Worm (Caenorhabditis elegans): ENCODE results near the gene mrps-31.

mrps-31 gene

ce11 chrIII:3650677-3651315, 20.6 kb upstream of the mrps-31 start, which contains the start of the genes madf-8 and gsr-1:
TSS of gene madf-8 (minus strand) at chrIII:3650832.
TSS of gene gsr-1 (plus strand) at chrIII:3650907.
- TF ChIP-seq fos-1 (tag; optimal IDR thresholded peaks at IDR 0.05) (peak; percentile 13), mbf-1 (tag; optimal IDR thresholded peaks at IDR 0.05) (no peak), C34F6.9 (tag; optimal IDR thresholded peaks at IDR 0.05) (peak; percentile 48), ama-1 (optimal IDR thresholded peaks at IDR 0.05) (peak; percentile 34), nhr-237 (tag; optimal IDR thresholded peaks at IDR 0.05) (no peak), nhr-129 (tag; optimal IDR thresholded peaks at IDR 0.05) (peak; percentile 61), nhr-10 (tag; optimal IDR thresholded peaks at IDR 0.05) (no peak), unc-55 (GFP tag; optimal IDR thresholded peaks at IDR 0.05) (peak; percentile 71), aly-2 (tag; optimal IDR thresholded peaks at IDR 0.05) (no peak), ceh-16 (tag; optimal IDR thresholded peaks at IDR 0.05) (no peak), lin-13 (GFP tag; optimal IDR thresholded peaks at IDR 0.05) (peak; percentile 64), lsy-2 (tag; optimal IDR thresholded peaks at IDR 0.05) (peak; percentile 24 to 74), elt-1 (tag; optimal IDR thresholded peaks at IDR 0.05) (no peak), gmeb-1 (tag; optimal IDR thresholded peaks at IDR 0.05) (peak; percentile 79), ceh-82 (tag; optimal IDR thresholded peaks at IDR 0.05) (no peak), skn-1 (tag; optimal IDR thresholded peaks at IDR 0.05) (peak; percentile 37), sem-4 (tag; optimal IDR thresholded peaks at IDR 0.05) (peak; percentile 6), sma-9 (GFP tag; optimal IDR thresholded peaks at IDR 0.05) (peak; percentile 61), sma-9 (tag; optimal IDR thresholded peaks at IDR 0.05) (no peak), lin-11 (tag; optimal IDR thresholded peaks at IDR 0.05) (peak; percentile 57), F13H6.1 (tag; optimal IDR thresholded peaks at IDR 0.05) (peak; percentile 18), nhr-25 (tag; optimal IDR thresholded peaks at IDR 0.05) (no peak), Y55F3AM.14 (GFP tag; optimal IDR thresholded peaks at IDR 0.05) (no peak)

ce11 chrIII:3650266-3650665, 20.1 kb upstream of the mrps-31 start:
- TF ChIP-seq nhr-23 (tag; optimal IDR thresholded peaks at IDR 0.05), result no peak
- TF ChIP-seq zag-1 (tag; optimal IDR thresholded peaks at IDR 0.05), result no peak
- peak; percentile 7 for TF ChIP-seq nhr-25 (tag; optimal IDR thresholded peaks at IDR 0.05)
- TF ChIP-seq ceh-16 (tag; optimal IDR thresholded peaks at IDR 0.05), result no peak
- TF ChIP-seq C34F6.9 (tag; optimal IDR thresholded peaks at IDR 0.05), result no peak
- TF ChIP-seq ztf-4 (tag; optimal IDR thresholded peaks at IDR 0.05), result no peak
- TF ChIP-seq sma-3 (GFP tag; optimal IDR thresholded peaks at IDR 0.05), result peak; percentile 22
- no peak for TF ChIP-seq ceh-82 (tag; optimal IDR thresholded peaks at IDR 0.05)
- TF ChIP-seq egl-27 (tag; optimal IDR thresholded peaks at IDR 0.05), result no peak
- no peak for TF ChIP-seq lin-11 (tag; optimal IDR thresholded peaks at IDR 0.05)
- no peak for TF ChIP-seq unc-55 (GFP tag; optimal IDR thresholded peaks at IDR 0.05)
- no peak for TF ChIP-seq F13H6.1 (tag; optimal IDR thresholded peaks at IDR 0.05)
- TF ChIP-seq snpc-4 (tag; optimal IDR thresholded peaks at IDR 0.05), result no peak
- no peak for TF ChIP-seq skn-1 (tag; optimal IDR thresholded peaks at IDR 0.05)
- TF ChIP-seq sma-9 (GFP tag; optimal IDR thresholded peaks at IDR 0.05), result no peak
- no peak for TF ChIP-seq sma-9 (tag; optimal IDR thresholded peaks at IDR 0.05)
- no peak for TF ChIP-seq elt-1 (tag; optimal IDR thresholded peaks at IDR 0.05)
- TF ChIP-seq nhr-21 (tag; optimal IDR thresholded peaks at IDR 0.05), result no peak
- TF ChIP-seq ztf-1 (GFP tag; conservative IDR thresholded peaks at IDR 0.05), result no peak
- TF ChIP-seq fos-1 (tag; optimal IDR thresholded peaks at IDR 0.05), result peak; percentile 35
- TF ChIP-seq lin-13 (GFP tag; optimal IDR thresholded peaks at IDR 0.05), result no peak
- no peak for TF ChIP-seq mbf-1 (tag; optimal IDR thresholded peaks at IDR 0.05)
- no peak for TF ChIP-seq lsy-2 (tag; optimal IDR thresholded peaks at IDR 0.05)

ce11 chrIII:3649305-3649704, 19.1 kb upstream of the mrps-31 start:
- no peak for TF ChIP-seq lin-39 (tag; optimal IDR thresholded peaks at IDR 0.05)
- TF ChIP-seq fos-1 (tag; optimal IDR thresholded peaks at IDR 0.05), result peak; percentile 54

DNA sequence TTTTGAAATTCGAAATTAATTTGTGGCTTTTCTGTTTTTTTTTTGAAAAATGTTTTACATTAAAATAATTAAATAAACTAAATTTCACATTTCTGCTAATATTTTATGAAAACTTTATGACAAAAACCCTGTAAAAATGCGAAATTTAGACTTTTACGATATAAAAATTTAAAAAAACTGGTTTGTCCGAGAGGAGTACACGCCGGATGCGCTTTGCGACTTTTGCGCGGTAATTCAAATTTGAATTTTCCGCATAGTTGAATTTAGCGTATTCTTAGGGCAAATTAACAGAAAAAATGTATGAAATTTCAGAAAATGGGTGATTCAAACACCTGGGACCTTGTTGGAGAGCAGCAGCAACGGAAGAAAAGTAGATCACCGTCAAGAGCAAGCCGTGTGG, 13.9 kb upstream of the mrps-31 start, which contains the start of gene unc-93:
Gene unc-93 (plus strand): TSS at position 301 of the 400 bp plus-strand sequence.
- TF ChIP-seq ceh-82 (tag; optimal IDR thresholded peaks at IDR 0.05) (no peak), R02D3.7 (tag; optimal IDR thresholded peaks at IDR 0.05) (no peak), blmp-1 (tag; optimal IDR thresholded peaks at IDR 0.05; ENCODE audit: insufficient read depth) (no peak), crh-2 (tag; optimal IDR thresholded peaks at IDR 0.05) (no peak), nhr-23 (tag; optimal IDR thresholded peaks at IDR 0.05) (no peak), mbf-1 (tag; optimal IDR thresholded peaks at IDR 0.05) (no peak), aly-2 (tag; optimal IDR thresholded peaks at IDR 0.05) (no peak), nhr-12 (tag; optimal IDR thresholded peaks at IDR 0.05) (no peak), dmd-4 (tag; optimal IDR thresholded peaks at IDR 0.05) (no peak), lin-39 (tag; optimal IDR thresholded peaks at IDR 0.05) (no peak)
